Fruit fly (Drosophila melanogaster): ENCODE data around the gene Sfp26Ad.

The Sfp26Ad gene

dm6 chr2L:5961169-5961918 is 18.2 kb upstream of the Sfp26Ad start:
- TF ChIP-seq CG11762 (GFP tag; optimal IDR thresholded peaks at IDR 0.05; ENCODE audit: insufficient read depth) (no peak), CG6808 (GFP tag; optimal IDR thresholded peaks at IDR 0.05) (no peak), fd85E (GFP tag; optimal IDR thresholded peaks at IDR 0.05) (no peak), CG6163 (GFP tag; IDR thresholded peaks at IDR 0.05) (no peak), CG6792 (GFP tag; optimal IDR thresholded peaks at IDR 0.05) (no peak), ss (GFP tag; optimal IDR thresholded peaks at IDR 0.05) (peak in 1 of 2 experiments; percentile 98)

- no peak for TF ChIP-seq CG15336 (GFP tag; IDR thresholded peaks at IDR 0.05)
- no peak for TF ChIP-seq CG10669 (GFP tag; optimal IDR thresholded peaks at IDR 0.05)
- no peak for TF ChIP-seq CG16779 (tag; optimal IDR thresholded peaks at IDR 0.05)
- no peak for TF ChIP-seq dac (GFP tag; optimal IDR thresholded peaks at IDR 0.05)
- TF ChIP-seq CG6808 (GFP tag; optimal IDR thresholded peaks at IDR 0.05), result no peak
- TF ChIP-seq CG9139 (GFP tag; optimal IDR thresholded peaks at IDR 0.05), result no peak
- no peak for TF ChIP-seq achi (GFP tag; optimal IDR thresholded peaks at IDR 0.05)
- TF ChIP-seq fkh (GFP tag; optimal IDR thresholded peaks at IDR 0.05), result no peak
These were observed 17.0 kb upstream of the Sfp26Ad start, which contains the start of gene Vm26Aa for dm6 chr2L:5959863-5960658. Gene Vm26Aa (minus strand): TSS chr2L:5960340.

- TF ChIP-seq Blimp-1 (GFP tag; optimal IDR thresholded peaks at IDR 0.05), result no peak
- TF ChIP-seq CG6276 (GFP tag; optimal IDR thresholded peaks at IDR 0.05), result no peak
- no peak for TF ChIP-seq CG3919 (GFP tag; optimal IDR thresholded peaks at IDR 0.05)
- TF ChIP-seq net (GFP tag; optimal IDR thresholded peaks at IDR 0.05), result no peak
- no peak for TF ChIP-seq esn (GFP tag; optimal IDR thresholded peaks at IDR 0.05)
- no peak for TF ChIP-seq CG6163 (GFP tag; IDR thresholded peaks at IDR 0.05)
- no peak for TF ChIP-seq Eip75B (GFP tag; optimal IDR thresholded peaks at IDR 0.05)
These were observed 15.6 kb upstream of the Sfp26Ad start, which contains the start of gene Vm26Ac for dm6 chr2L:5958581-5959177. Gene Vm26Ac (minus strand): TSS chr2L:5958631.

dm6 chr2L:5956706-5957105 is 13.6 kb upstream of the Sfp26Ad start, which contains the start of the genes CG13998 and Vm26Ab:
Gene CG13998 (minus strand): TSS chr2L:5956819.
Gene Vm26Ab (plus strand): TSS chr2L:5957004.
- no peak for TF ChIP-seq CG1621 (tag; optimal IDR thresholded peaks at IDR 0.05)
- no peak for TF ChIP-seq ss (GFP tag; optimal IDR thresholded peaks at IDR 0.05)
- no peak for TF ChIP-seq CG31627 (GFP tag; optimal IDR thresholded peaks at IDR 0.05)
- TF ChIP-seq Sox15 (GFP tag; optimal IDR thresholded peaks at IDR 0.05), result no peak
- no peak for TF ChIP-seq CG11902 (GFP tag; optimal IDR thresholded peaks at IDR 0.05)
- no peak for TF ChIP-seq Eip93F (GFP tag; optimal IDR thresholded peaks at IDR 0.05)
- TF ChIP-seq CG32006 (GFP tag; optimal IDR thresholded peaks at IDR 0.05), result no peak
- no peak for TF ChIP-seq net (GFP tag; optimal IDR thresholded peaks at IDR 0.05)
- no peak for TF ChIP-seq CG8319 (GFP tag; optimal IDR thresholded peaks at IDR 0.05)
- TF ChIP-seq CG7368 (GFP tag; optimal IDR thresholded peaks at IDR 0.05), result no peak

dm6 chr2L:5956153-5956552 is 13.0 kb upstream of the Sfp26Ad start, which contains the start of gene CG13999:
Gene CG13999 (minus strand): TSS chr2L:5956466.
- no peak for TF ChIP-seq CG10669 (GFP tag; optimal IDR thresholded peaks at IDR 0.05)
- no peak for TF ChIP-seq Ets96B (tag; optimal IDR thresholded peaks at IDR 0.05)
- TF ChIP-seq Sox15 (GFP tag; optimal IDR thresholded peaks at IDR 0.05), result no peak
- TF ChIP-seq vri (GFP tag; optimal IDR thresholded peaks at IDR 0.05), result no peak
- no peak for TF ChIP-seq CG1621 (tag; optimal IDR thresholded peaks at IDR 0.05)
- TF ChIP-seq Smox (GFP tag; optimal IDR thresholded peaks at IDR 0.05), result no peak
- no peak for TF ChIP-seq CG3919 (GFP tag; optimal IDR thresholded peaks at IDR 0.05)
- no peak for TF ChIP-seq Eip75B (GFP tag; optimal IDR thresholded peaks at IDR 0.05)
- no peak for TF ChIP-seq Met (GFP tag; optimal IDR thresholded peaks at IDR 0.05)
- TF ChIP-seq fkh (GFP tag; optimal IDR thresholded peaks at IDR 0.05), result no peak
- TF ChIP-seq Gug (GFP tag; IDR thresholded peaks at IDR 0.05), result no peak
- TF ChIP-seq fd59A (GFP tag; optimal IDR thresholded peaks at IDR 0.05), result no peak
- no peak for TF ChIP-seq CG32006 (GFP tag; optimal IDR thresholded peaks at IDR 0.05)
- TF ChIP-seq OdsH (GFP tag; optimal IDR thresholded peaks at IDR 0.05), result no peak
- TF ChIP-seq CG11762 (GFP tag; optimal IDR thresholded peaks at IDR 0.05; ENCODE audit: insufficient read depth), result no peak
- TF ChIP-seq CG6792 (GFP tag; optimal IDR thresholded peaks at IDR 0.05), result no peak
- TF ChIP-seq Ets21C (GFP tag; optimal IDR thresholded peaks at IDR 0.05), result no peak
- TF ChIP-seq CG3032 (tag; optimal IDR thresholded peaks at IDR 0.05), result no peak
- no peak for TF ChIP-seq Sox102F (GFP tag; optimal IDR thresholded peaks at IDR 0.05)

Measured in whole organism, prepupa.